Worm (Caenorhabditis elegans) whole organism, young adult: ENCODE data around the gene mca-2.

Experiments
- B0019.2 ChIP-seq: fragments of 200-800 bp; sonication (Bioruptor generic); conservative IDR thresholded peaks from 2 replicates; pipeline ENCODE4 v1.3.6; 2022; ENCODE audit warnings: missing genetic modification reagents, missing genetic modification characterization, missing compliant biosample characterization
- F10E7.11 ChIP-seq: sonication (generic microtip); optimal IDR thresholded peaks from 2 replicates; lab custom pipeline; 2017; ENCODE audit warnings: mild to moderate bottlenecking, missing genetic modification characterization, moderate library complexity, missing compliant biosample characterization
- K11D2.4 ChIP-seq: fragments of 200-800 bp; sonication (Bioruptor generic); IDR thresholded peaks from 2 replicates; pipeline ENCODE4 v1.3.6; 2022; ENCODE audit warnings: missing genetic modification reagents, missing genetic modification characterization, missing compliant biosample characterization
- T26A5.8 ChIP-seq: sonication (generic microtip); optimal IDR thresholded peaks from 2 replicates; lab custom pipeline; 2016; ENCODE audit warnings: missing genetic modification characterization, missing compliant biosample characterization
- efl-1 ChIP-seq: fragments of 150-350 bp; optimal IDR thresholded peaks from 2 replicates; lab custom pipeline; 2014; ENCODE audit warnings: missing biosample characterization, missing genetic modification reagents, missing genetic modification characterization
- hmg-1.2 ChIP-seq: fragments of 200-800 bp; sonication (Bioruptor generic); IDR thresholded peaks from 2 replicates; pipeline ENCODE4 v1.3.6; 2022; ENCODE audit warnings: missing genetic modification reagents, missing genetic modification characterization, missing compliant biosample characterization
- hsf-1 ChIP-seq: fragments of 200-800 bp; sonication (Bioruptor generic); IDR thresholded peaks from 2 replicates; pipeline ENCODE4 v1.3.6; 2022; ENCODE audit warnings: missing genetic modification reagents, missing genetic modification characterization, missing compliant biosample characterization
- nfya-1 ChIP-seq: sonication (generic microtip); optimal IDR thresholded peaks from 2 replicates; lab custom pipeline; 2017; ENCODE audit warnings: antibody characterized with exemption, missing compliant biosample characterization, missing genetic modification characterization, borderline replicate concordance; ENCODE audit not compliant: insufficient read depth
- sdz-38 ChIP-seq: sonication (generic microtip); optimal IDR thresholded peaks from 2 replicates; lab custom pipeline; 2016; ENCODE audit warnings: missing genotype, missing genetic modification characterization, missing compliant biosample characterization
- unc-130 ChIP-seq: sonication (generic microtip); optimal IDR thresholded peaks from 2 replicates; lab custom pipeline; 2016; ENCODE audit warnings: missing genetic modification reagents, missing genetic modification characterization, missing compliant biosample characterization
- unc-62 ChIP-seq: fragments of 150-350 bp; optimal IDR thresholded peaks from 2 replicates; lab custom pipeline; 2014; ENCODE audit warnings: missing biosample characterization, missing genetic modification reagents, missing genetic modification characterization

DNA sequence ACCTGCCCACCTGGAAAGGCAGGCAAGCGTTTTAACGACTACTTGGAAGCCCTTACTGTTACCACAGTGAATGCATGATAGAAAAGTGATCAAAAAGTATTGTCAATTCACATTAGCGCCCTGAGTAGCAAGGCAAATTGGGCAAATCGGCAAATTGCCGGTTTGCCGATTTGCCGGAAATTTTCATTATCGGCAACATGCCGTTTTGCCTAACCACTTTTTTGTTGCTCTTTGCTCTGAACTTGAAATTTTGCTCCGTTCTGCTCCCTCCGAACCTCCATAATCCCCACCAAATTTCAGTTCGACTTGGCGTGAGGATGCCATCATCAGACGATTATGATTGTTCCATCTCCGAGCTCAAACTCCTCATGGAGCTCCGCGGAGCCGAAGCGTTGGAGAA, at the start of gene mca-2:
- TF ChIP-seq unc-62 (GFP tag; lab: Kevin White, UChicago) (no peak), efl-1 (GFP tag; lab: Kevin White, UChicago) (no peak), B0019.2 (GFP tag; lab: Robert Waterston, UW) (no peak), hsf-1 (no peak), unc-130 (GFP tag; lab: Kevin White, UChicago) (no peak), T26A5.8 (tag; lab: Kevin White, UChicago) (no peak), sdz-38 (tag; lab: Kevin White, UChicago) (no peak), F10E7.11 (no peak), nfya-1 (tag; lab: Kevin White, UChicago) (no peak), hmg-1.2 (GFP tag; lab: Robert Waterston, UW) (no peak), K11D2.4 (GFP tag; lab: Robert Waterston, UW) (no peak)
